Fruit fly (Drosophila melanogaster) whole organism, adult: ENCODE data around the gene CG13694.
A peak's percentile ranks its signal among the peaks of the same experiment; 100 is the strongest.

ENCODE experiments used
- CG11617 ChIP-seq: fragments of 200-800 bp; sonication (Bioruptor generic); optimal IDR thresholded peaks from 2 replicates; lab custom pipeline; 2017; ENCODE audit warnings: mild to moderate bottlenecking, missing biosample characterization, missing genetic modification reagents, missing genetic modification characterization
- CG12768 ChIP-seq: fragments of 200-800 bp; sonication (Bioruptor generic); optimal IDR thresholded peaks from 2 replicates; lab custom pipeline; 2017; ENCODE audit warnings: missing biosample characterization, missing genetic modification characterization, mild to moderate bottlenecking, moderate library complexity, missing genetic modification reagents
- CG1620 ChIP-seq: fragments of 200-800 bp; sonication (Bioruptor generic); optimal IDR thresholded peaks from 2 replicates; lab custom pipeline; 2016; ENCODE audit warnings: missing biosample characterization, missing genetic modification characterization
- CG7101 ChIP-seq: fragments of 200-800 bp; sonication (Bioruptor generic); optimal IDR thresholded peaks from 2 replicates; lab custom pipeline; 2018; ENCODE audit warnings: missing biosample characterization, mild to moderate bottlenecking, missing genetic modification characterization, moderate library complexity
- bab1 ChIP-seq: fragments of 200-800 bp; sonication (Bioruptor generic); optimal IDR thresholded peaks from 3 replicates; lab custom pipeline; 2019; ENCODE audit warnings: missing biosample characterization, mild to moderate bottlenecking, missing genetic modification characterization, moderate library complexity
- cnc ChIP-seq, 2 experiments: fragments of >200 bp; optimal IDR thresholded peaks; 2 replicates each; lab custom pipeline; 2017
- kay ChIP-seq: fragments of 200-800 bp; sonication (Bioruptor generic); peaks from one replicate; lab custom pipeline; 2016; ENCODE audit warnings: missing biosample characterization, missing genetic modification characterization, borderline replicate concordance

- TF ChIP-seq CG11617 (GFP tag; lab: Kevin White, UChicago) (no peak), CG1620 (GFP tag; lab: Kevin White, UChicago) (no peak), kay (GFP tag; lab: Kevin White, UChicago) (peak; percentile 86), bab1 (GFP tag; lab: Kevin White, UChicago) (no peak), cnc (optimal IDR thresholded peaks at IDR 0.05; lab: Kevin White, UChicago) (no peak), CG7101 (tag; lab: Kevin White, UChicago) (no peak), CG12768 (GFP tag; lab: Kevin White, UChicago) (no peak)
Measured at dm6 chr2L:71457-71856, 44.8 kb downstream of the CG13694 start, which contains the start of gene galectin.
